Worm (Caenorhabditis elegans) whole organism, midembryonic: ENCODE measurements around the gene eif-3.B.
A peak's percentile ranks its signal among the peaks of the same experiment; 100 is the strongest.

Source experiments
- T22C8.4 ChIP-seq: fragments of 200-800 bp; sonication (Bioruptor generic); IDR thresholded peaks from 2 replicates; pipeline ENCODE4 v1.3.6; 2022; ENCODE audit warnings: missing genetic modification characterization, missing compliant biosample characterization
- cog-1 ChIP-seq: sonication (generic microtip); optimal IDR thresholded peaks from 2 replicates; lab custom pipeline; 2016; ENCODE audit warnings: missing genetic modification characterization, missing compliant biosample characterization
- flt-1 ChIP-seq: fragments of 200-800 bp; sonication (Bioruptor generic); IDR thresholded peaks from 2 replicates; pipeline ENCODE4 v1.3.6; 2022; ENCODE audit warnings: missing genetic modification characterization, missing compliant biosample characterization
- klf-2 ChIP-seq: fragments of 200-800 bp; sonication (Bioruptor generic); conservative IDR thresholded peaks from 2 replicates; pipeline ENCODE4 v1.3.6; 2022; ENCODE audit warnings: missing genetic modification reagents, missing genetic modification characterization, missing compliant biosample characterization
- med-1 ChIP-seq: sonication (generic microtip); optimal IDR thresholded peaks from 2 replicates; lab custom pipeline; 2017; ENCODE audit warnings: missing genetic modification characterization, mild to moderate bottlenecking, missing compliant biosample characterization, antibody characterized with exemption, missing genetic modification reagents; ENCODE audit not compliant: insufficient read depth
- ref-1 ChIP-seq: fragments of 200-800 bp; sonication (Bioruptor generic); conservative IDR thresholded peaks from 2 replicates; pipeline ENCODE4 v1.3.6; 2022; ENCODE audit warnings: missing genetic modification reagents, missing genetic modification characterization, missing compliant biosample characterization
- tab-1 ChIP-seq: fragments of 200-800 bp; sonication (Bioruptor generic); IDR thresholded peaks from 2 replicates; pipeline ENCODE4 v1.3.6; 2022; ENCODE audit warnings: missing genetic modification characterization, missing compliant biosample characterization
- ztf-23 ChIP-seq: fragments of 200-800 bp; sonication (Bioruptor generic); IDR thresholded peaks from 2 replicates; pipeline ENCODE4 v1.3.6; 2022; ENCODE audit warnings: missing genetic modification reagents, missing genetic modification characterization, missing compliant biosample characterization
- ztf-29 ChIP-seq: fragments of 200-800 bp; sonication (Bioruptor generic); IDR thresholded peaks from 2 replicates; pipeline ENCODE4 v1.3.6; 2022; ENCODE audit warnings: missing genetic modification reagents, missing genetic modification characterization, missing compliant biosample characterization

eif-3.B gene

ce11 chrII:14794935-14795454, at the start of gene eif-3.B:
TSS of gene eif-3.B (plus strand) at chrII:14795404.
- TF ChIP-seq tab-1: no peak
- TF ChIP-seq T22C8.4 (GFP tag; lab: Robert Waterston, UW): peak; percentile 74
- no peak for TF ChIP-seq ref-1
- peak; percentile 63; the same call in 1 of the 2 replicates for TF ChIP-seq klf-2 (GFP tag; lab: Robert Waterston, UW)
- TF ChIP-seq cog-1: peak; percentile 88
- peak; percentile 76 for TF ChIP-seq flt-1 (GFP tag; lab: Robert Waterston, UW)
- TF ChIP-seq med-1 (GFP tag; lab: Kevin White, UChicago): no peak
- TF ChIP-seq ztf-29 (GFP tag; lab: Robert Waterston, UW): no peak
- TF ChIP-seq ztf-23 (GFP tag; lab: Robert Waterston, UW): peak; percentile 86

- TF ChIP-seq tab-1 (no peak), flt-1 (GFP tag; lab: Robert Waterston, UW) (no peak), ref-1 (no peak), ztf-23 (GFP tag; lab: Robert Waterston, UW) (no peak), cog-1 (no peak), med-1 (GFP tag; lab: Kevin White, UChicago) (no peak), ztf-29 (GFP tag; lab: Robert Waterston, UW) (no peak), klf-2 (GFP tag; lab: Robert Waterston, UW) (no peak), T22C8.4 (GFP tag; lab: Robert Waterston, UW) (no peak)
Observed at ce11 chrII:14752187-14752959, 42.8 kb upstream of the eif-3.B start, which contains the start of gene smg-9. TSS of gene smg-9 (minus strand) at chrII:14752849.

ce11 chrII:14753246-14753645, 42.0 kb upstream of the eif-3.B start:
- TF ChIP-seq ref-1: no peak
- TF ChIP-seq ztf-29 (GFP tag; lab: Robert Waterston, UW): no peak
- no peak for TF ChIP-seq ztf-23 (GFP tag; lab: Robert Waterston, UW)
- no peak for TF ChIP-seq flt-1 (GFP tag; lab: Robert Waterston, UW)
- no peak for TF ChIP-seq klf-2 (GFP tag; lab: Robert Waterston, UW)
- no peak for TF ChIP-seq med-1 (GFP tag; lab: Kevin White, UChicago)
- no peak for TF ChIP-seq cog-1
- no peak for TF ChIP-seq tab-1
- no peak for TF ChIP-seq T22C8.4 (GFP tag; lab: Robert Waterston, UW)

- TF ChIP-seq T22C8.4 (GFP tag; lab: Robert Waterston, UW) (no peak), cog-1 (no peak), ztf-23 (GFP tag; lab: Robert Waterston, UW) (no peak), flt-1 (GFP tag; lab: Robert Waterston, UW) (no peak), med-1 (GFP tag; lab: Kevin White, UChicago) (no peak), klf-2 (GFP tag; lab: Robert Waterston, UW) (no peak), ztf-29 (GFP tag; lab: Robert Waterston, UW) (no peak), tab-1 (no peak), ref-1 (no peak)
Observed at ce11 chrII:14753858-14754750, 41.1 kb upstream of the eif-3.B start, which contains the start of the genes tac-1 and Y54E2A.4. TSS of gene tac-1 (minus strand) at chrII:14753877. TSS of gene Y54E2A.4 (plus strand) at chrII:14754622.

ce11 chrII:14757711-14758110, 37.5 kb upstream of the eif-3.B start, which contains the start of gene Y54E2A.5:
TSS of gene Y54E2A.5 (minus strand) at chrII:14757811.
- TF ChIP-seq klf-2 (GFP tag; lab: Robert Waterston, UW): no peak

- no peak for TF ChIP-seq T22C8.4 (GFP tag; lab: Robert Waterston, UW)
- TF ChIP-seq med-1 (GFP tag; lab: Kevin White, UChicago): no peak
- no peak for TF ChIP-seq tab-1
- no peak for TF ChIP-seq ztf-23 (GFP tag; lab: Robert Waterston, UW)
- no peak for TF ChIP-seq klf-2 (GFP tag; lab: Robert Waterston, UW)
- no peak for TF ChIP-seq cog-1
- TF ChIP-seq ztf-29 (GFP tag; lab: Robert Waterston, UW): no peak
- no peak for TF ChIP-seq ref-1
- TF ChIP-seq flt-1 (GFP tag; lab: Robert Waterston, UW): no peak
Observed at ce11 chrII:14768804-14769203, 26.4 kb upstream of the eif-3.B start.

- TF ChIP-seq ztf-29 (GFP tag; lab: Robert Waterston, UW): no peak
- TF ChIP-seq ztf-23 (GFP tag; lab: Robert Waterston, UW): no peak
- TF ChIP-seq ref-1: no peak
- no peak for TF ChIP-seq T22C8.4 (GFP tag; lab: Robert Waterston, UW)
- TF ChIP-seq med-1 (GFP tag; lab: Kevin White, UChicago): no peak
- TF ChIP-seq flt-1 (GFP tag; lab: Robert Waterston, UW): no peak
- TF ChIP-seq cog-1: no peak
- no peak for TF ChIP-seq tab-1
- TF ChIP-seq klf-2 (GFP tag; lab: Robert Waterston, UW): no peak
Observed at ce11 chrII:14771096-14771495, 24.1 kb upstream of the eif-3.B start.

ce11 chrII:14772113-14772512, 23.1 kb upstream of the eif-3.B start:
- TF ChIP-seq flt-1 (GFP tag; lab: Robert Waterston, UW): no peak
- TF ChIP-seq ztf-29 (GFP tag; lab: Robert Waterston, UW): no peak
- TF ChIP-seq ref-1: no peak
- no peak for TF ChIP-seq klf-2 (GFP tag; lab: Robert Waterston, UW)
- TF ChIP-seq tab-1: no peak
- TF ChIP-seq ztf-23 (GFP tag; lab: Robert Waterston, UW): no peak
- no peak for TF ChIP-seq T22C8.4 (GFP tag; lab: Robert Waterston, UW)
- no peak for TF ChIP-seq med-1 (GFP tag; lab: Kevin White, UChicago)
- TF ChIP-seq cog-1: no peak
